Fruit fly (Drosophila melanogaster): Measurements from ENCODE around the gene RpL7-like.
A peak's percentile ranks its signal among the peaks of the same experiment; 100 is the strongest.

RpL7-like gene

DNA sequence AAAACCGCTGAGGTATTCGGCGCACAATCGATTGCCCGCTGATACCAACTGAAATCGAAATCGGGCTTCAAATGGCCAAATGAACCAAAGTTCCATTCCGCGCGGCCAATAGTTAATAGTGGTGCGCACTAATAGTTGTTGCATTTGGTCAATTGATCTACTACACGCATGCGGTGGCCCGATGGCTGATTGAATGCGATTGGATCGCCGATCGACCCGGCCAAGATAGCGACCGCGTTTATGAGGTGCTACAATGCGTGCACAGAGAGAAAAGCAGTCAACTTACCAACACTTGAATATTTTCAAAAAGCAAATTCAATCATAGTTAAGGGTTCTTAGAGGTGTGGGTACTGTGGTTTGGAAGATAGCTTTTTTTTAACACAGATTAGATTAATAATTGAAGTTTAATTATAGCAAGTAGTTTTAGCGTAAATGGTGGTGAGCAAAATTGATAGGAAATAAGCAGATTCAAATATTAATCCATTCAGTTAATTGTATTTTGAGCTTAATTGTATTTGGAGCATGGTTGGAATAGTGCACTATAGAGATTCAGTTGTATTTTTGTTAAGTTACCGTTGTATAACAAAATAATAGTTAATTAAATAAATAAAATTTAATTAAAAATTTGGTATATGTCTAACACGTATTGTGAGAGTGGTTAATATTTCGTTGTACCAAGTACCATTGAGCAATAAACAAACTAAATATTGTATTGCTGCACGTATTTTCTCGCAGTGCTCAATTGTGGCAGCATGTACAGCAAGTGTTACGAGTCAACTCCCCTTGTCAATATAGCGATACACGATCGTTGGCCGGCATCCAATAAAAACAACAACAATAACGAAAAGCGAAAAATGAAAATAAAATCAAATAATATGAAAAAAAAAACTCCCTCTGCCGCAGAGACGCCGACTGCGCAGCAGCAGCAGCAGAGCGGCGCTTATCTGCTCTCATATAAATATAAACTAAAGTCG, 29.4 kb upstream of the RpL7-like start:
- TF ChIP-seq Kr (GFP tag; optimal IDR thresholded peaks at IDR 0.05) (no peak), so (GFP tag; IDR thresholded peaks at IDR 0.05) (peak; percentile 39; the same call in 1 of the 3 replicates), gem (tag; optimal IDR thresholded peaks at IDR 0.05) (peak; percentile 75), Atf3 (GFP tag; optimal IDR thresholded peaks at IDR 0.05) (peak; percentile 5), kni (GFP tag; optimal IDR thresholded peaks at IDR 0.05) (peak; percentile 68), psq (GFP tag; optimal IDR thresholded peaks at IDR 0.05) (no peak), Aef1 (GFP tag; IDR thresholded peaks at IDR 0.05) (peak; percentile 61), fd96Cb (tag; optimal IDR thresholded peaks at IDR 0.05) (peak; percentile 57), CTCF (GFP tag; optimal IDR thresholded peaks at IDR 0.05) (no peak), Atf6 (GFP tag; IDR thresholded peaks at IDR 0.05) (0 out of 2 replicates have a peak, but pooled peaks have one; percentile 7), wdn (GFP tag; IDR thresholded peaks at IDR 0.05) (no peak), B-H1 (GFP tag; IDR thresholded peaks at IDR 0.05) (peak; percentile 20; the same call in 1 of the 3 replicates), trh (GFP tag; optimal IDR thresholded peaks at IDR 0.05) (peak; percentile 31), gcm (GFP tag; optimal IDR thresholded peaks at IDR 0.05) (peak; percentile 20), salm (tag; optimal IDR thresholded peaks at IDR 0.05) (no peak), CG9817 (tag; optimal IDR thresholded peaks at IDR 0.05) (peak; percentile 24), Doc2 (GFP tag; IDR thresholded peaks at IDR 0.05) (no peak), E2f2 (GFP tag; IDR thresholded peaks at IDR 0.05) (peak; percentile 36), Bdp1 (GFP tag; optimal IDR thresholded peaks at IDR 0.05) (no peak), croc (GFP tag; conservative IDR thresholded peaks at IDR 0.05) (no peak; the same call in 2 of the 3 replicates), CG2712 (tag; optimal IDR thresholded peaks at IDR 0.05) (peak; percentile 53), odd (GFP tag; optimal IDR thresholded peaks at IDR 0.05) (peak; percentile 53), CG2202 (tag; optimal IDR thresholded peaks at IDR 0.05) (no peak), sisA (GFP tag; IDR thresholded peaks at IDR 0.05) (peak; percentile 43; the same call in 1 of the 2 replicates), cwo (GFP tag; optimal IDR thresholded peaks at IDR 0.05) (peak; percentile 1), fd102C (GFP tag; optimal IDR thresholded peaks at IDR 0.05) (no peak), Rfx (GFP tag; IDR thresholded peaks at IDR 0.05) (peak; percentile 55), CG4282 (GFP tag; optimal IDR thresholded peaks at IDR 0.05) (no peak), HLHmδ (GFP tag; optimal IDR thresholded peaks at IDR 0.05) (no peak), usp (GFP tag; optimal IDR thresholded peaks at IDR 0.05) (no peak), gt (GFP tag; IDR thresholded peaks at IDR 0.05) (no peak), cas (GFP tag; IDR thresholded peaks at IDR 0.05) (no peak), sc (optimal IDR thresholded peaks at IDR 0.05) (no peak), sc (GFP tag; optimal IDR thresholded peaks at IDR 0.05) (peak; percentile 60), CG7786 (GFP tag; optimal IDR thresholded peaks at IDR 0.05) (peak; percentile 32), CG14667 (GFP tag; IDR thresholded peaks at IDR 0.05) (peak; percentile 26), H15 (GFP tag; IDR thresholded peaks at IDR 0.05) (peak; percentile 51; the same call in 1 of the 3 replicates), Sox100B (GFP tag; optimal IDR thresholded peaks at IDR 0.05) (peak; percentile 78), knrl (GFP tag; IDR thresholded peaks at IDR 0.05; ENCODE audit: partially characterized antibody) (no peak), CG13624 (GFP tag; optimal IDR thresholded peaks at IDR 0.05) (no peak), nom (GFP tag; optimal IDR thresholded peaks at IDR 0.05) (peak; percentile 98), zen2 (GFP tag; IDR thresholded peaks at IDR 0.05; ENCODE audit: partially characterized antibody) (0 out of 3 replicates have a peak, but pooled peaks have one; percentile 29), CG7963 (GFP tag; IDR thresholded peaks at IDR 0.05; ENCODE audit: partially characterized antibody) (no peak), CG12236 (GFP tag; optimal IDR thresholded peaks at IDR 0.05) (no peak), CG12071 (GFP tag; optimal IDR thresholded peaks at IDR 0.05) (no peak), CG3163 (GFP tag; optimal IDR thresholded peaks at IDR 0.05) (peak; percentile 28), br (optimal IDR thresholded peaks at IDR 0.05) (no peak), gsb-n (tag; optimal IDR thresholded peaks at IDR 0.05) (no peak), NK7.1 (GFP tag; optimal IDR thresholded peaks at IDR 0.05) (no peak), Elba2 (GFP tag; optimal IDR thresholded peaks at IDR 0.05) (no peak)

Data from whole organism, embryonic.